Fruit fly (Drosophila melanogaster) whole organism, embryonic: ENCODE results near the gene CG14229.

Experiments used
- Aef1 ChIP-seq: fragments of 200-800 bp; sonication (Bioruptor generic); IDR thresholded peaks from 3 replicates; pipeline ENCODE4 v1.3.6; 2022; ENCODE audit warnings: missing biosample characterization, missing genetic modification characterization
- Asciz ChIP-seq: fragments of 200-800 bp; sonication (Bioruptor generic); optimal IDR thresholded peaks from 2 replicates; lab custom pipeline; 2017; ENCODE audit warnings: missing biosample characterization, mild to moderate bottlenecking, missing genetic modification characterization, missing genetic modification reagents
- CG10366 ChIP-seq: fragments of 200-800 bp; sonication (Bioruptor generic); IDR thresholded peaks from 2 replicates; pipeline ENCODE4 v1.3.6; 2022; ENCODE audit warnings: missing biosample characterization, missing genetic modification characterization
- CG10431 ChIP-seq: fragments of 200-800 bp; sonication (Bioruptor generic); optimal IDR thresholded peaks from 3 replicates; lab custom pipeline; 2018; ENCODE audit warnings: missing biosample characterization, mild to moderate bottlenecking, missing genetic modification characterization
- CG10462 ChIP-seq: fragments of 200-800 bp; sonication (Bioruptor generic); optimal IDR thresholded peaks from 2 replicates; lab custom pipeline; 2016; ENCODE audit warnings: missing biosample characterization, missing genetic modification characterization
- CG11398 ChIP-seq: fragments of 200-800 bp; sonication (Bioruptor generic); optimal IDR thresholded peaks from 2 replicates; lab custom pipeline; 2016; ENCODE audit warnings: missing biosample characterization, missing genetic modification characterization
- CG11456 ChIP-seq: fragments of 200-800 bp; sonication (Bioruptor generic); IDR thresholded peaks from 3 replicates; pipeline ENCODE4 v1.3.6; 2022; ENCODE audit warnings: missing biosample characterization, missing genetic modification characterization
- CG13123 ChIP-seq: fragments of 200-800 bp; sonication (Bioruptor generic); optimal IDR thresholded peaks from 2 replicates; lab custom pipeline; 2016; ENCODE audit warnings: missing biosample characterization, missing genetic modification characterization
- CG15269 ChIP-seq: fragments of 200-800 bp; sonication (Bioruptor generic); optimal IDR thresholded peaks from 2 replicates; lab custom pipeline; 2018; ENCODE audit warnings: missing biosample characterization, mild to moderate bottlenecking, missing genetic modification characterization, moderate library complexity
- CG15514 ChIP-seq: fragments of 200-800 bp; sonication (Bioruptor generic); optimal IDR thresholded peaks from 3 replicates; lab custom pipeline; 2017; ENCODE audit warnings: missing biosample characterization, missing genetic modification characterization, mild to moderate bottlenecking, moderate library complexity, missing genetic modification reagents
- CG17385 ChIP-seq: fragments of 200-800 bp; sonication (Bioruptor generic); optimal IDR thresholded peaks from 3 replicates; lab custom pipeline; 2018; ENCODE audit warnings: missing biosample characterization, mild to moderate bottlenecking, missing genetic modification characterization
- CG17568 ChIP-seq: fragments of 200-800 bp; sonication (Bioruptor generic); optimal IDR thresholded peaks from 2 replicates; lab custom pipeline; 2018; ENCODE audit warnings: missing biosample characterization, mild to moderate bottlenecking, missing genetic modification characterization, moderate library complexity
- CG17829 ChIP-seq: fragments of 200-800 bp; optimal IDR thresholded peaks from 2 replicates; lab custom pipeline; 2019; ENCODE audit warnings: missing biosample characterization, mild to moderate bottlenecking, missing genetic modification characterization, moderate library complexity
- CG17912 ChIP-seq: fragments of 200-800 bp; sonication (Bioruptor generic); optimal IDR thresholded peaks from 2 replicates; lab custom pipeline; 2018; ENCODE audit warnings: missing biosample characterization, mild to moderate bottlenecking, missing genetic modification characterization
- CG2129 ChIP-seq: fragments of 200-800 bp; sonication (Bioruptor generic); IDR thresholded peaks from 2 replicates; pipeline ENCODE4 v1.3.6; 2022; ENCODE audit warnings: missing biosample characterization, missing genetic modification characterization; ENCODE audit not compliant: partially characterized antibody
- CG4282 ChIP-seq: fragments of 200-800 bp; sonication (Bioruptor generic); optimal IDR thresholded peaks from 2 replicates; lab custom pipeline; 2016; ENCODE audit warnings: missing biosample characterization, missing genetic modification characterization
- CG4404 ChIP-seq: fragments of 200-800 bp; sonication (Bioruptor generic); IDR thresholded peaks from 2 replicates; pipeline ENCODE4 v1.3.6; 2022; ENCODE audit warnings: missing biosample characterization, missing genetic modification characterization
- CG5180 ChIP-seq: fragments of 200-800 bp; sonication (Bioruptor generic); optimal IDR thresholded peaks from 3 replicates; lab custom pipeline; 2017; ENCODE audit warnings: missing biosample characterization, missing genetic modification characterization, mild to moderate bottlenecking, moderate library complexity, missing genetic modification reagents
- CG6272 ChIP-seq: fragments of 200-800 bp; sonication (Bioruptor generic); IDR thresholded peaks from 2 replicates; pipeline ENCODE4 v1.3.6; 2022; ENCODE audit warnings: missing biosample characterization, missing genetic modification characterization
- CG6765 ChIP-seq: fragments of 200-800 bp; sonication (Bioruptor generic); optimal IDR thresholded peaks from 3 replicates; lab custom pipeline; 2017; ENCODE audit warnings: missing biosample characterization, mild to moderate bottlenecking, missing genetic modification characterization
- CG7786 ChIP-seq: fragments of 200-800 bp; sonication (Bioruptor generic); optimal IDR thresholded peaks from 2 replicates; lab custom pipeline; 2016; ENCODE audit warnings: missing biosample characterization, missing genetic modification characterization
- CG7928 ChIP-seq: fragments of 200-800 bp; sonication (Bioruptor generic); optimal IDR thresholded peaks from 2 replicates; lab custom pipeline; 2017; ENCODE audit warnings: missing biosample characterization, mild to moderate bottlenecking, missing genetic modification characterization
- CG8359 ChIP-seq: fragments of 200-800 bp; sonication (Bioruptor generic); optimal IDR thresholded peaks from 2 replicates; lab custom pipeline; 2017; ENCODE audit warnings: missing biosample characterization, mild to moderate bottlenecking, missing genetic modification characterization, borderline replicate concordance
- CG8765 ChIP-seq: fragments of 200-800 bp; sonication (Bioruptor generic); IDR thresholded peaks from 2 replicates; pipeline ENCODE4 v1.3.6; 2022; ENCODE audit warnings: missing biosample characterization, missing genetic modification characterization
- CG9609 ChIP-seq: fragments of 200-800 bp; sonication (Bioruptor generic); optimal IDR thresholded peaks from 3 replicates; lab custom pipeline; 2016; ENCODE audit warnings: missing biosample characterization, missing genetic modification characterization
- CG9797 ChIP-seq: fragments of 200-800 bp; sonication (Bioruptor generic); optimal IDR thresholded peaks from 3 replicates; lab custom pipeline; 2018; ENCODE audit warnings: missing biosample characterization, mild to moderate bottlenecking, missing genetic modification characterization
- CG9817 ChIP-seq: fragments of 200-800 bp; sonication (Bioruptor generic); optimal IDR thresholded peaks from 2 replicates; lab custom pipeline; 2018; ENCODE audit warnings: missing biosample characterization, mild to moderate bottlenecking, missing genetic modification characterization, moderate library complexity
- H15 ChIP-seq: fragments of 200-800 bp; sonication (Bioruptor generic); IDR thresholded peaks from 3 replicates; pipeline ENCODE4 v1.3.6; 2022; ENCODE audit warnings: missing biosample characterization, missing genetic modification characterization
- Med ChIP-seq: fragments of 200-800 bp; sonication (Bioruptor generic); peaks from one replicate; lab custom pipeline; 2016; ENCODE audit warnings: missing biosample characterization, missing genetic modification characterization, mild to moderate bottlenecking, inconsistent platforms, moderate library complexity
- NfI ChIP-seq: fragments of 200-800 bp; sonication (Bioruptor generic); optimal IDR thresholded peaks from 3 replicates; lab custom pipeline; 2018; ENCODE audit warnings: missing biosample characterization, mild to moderate bottlenecking, missing genetic modification characterization, moderate library complexity
- Six4 ChIP-seq: fragments of 200-800 bp; sonication (Bioruptor generic); optimal IDR thresholded peaks from 2 replicates; lab custom pipeline; 2016; ENCODE audit warnings: missing biosample characterization, missing genetic modification characterization
- Ssrp ChIP-seq: fragments of 200-800 bp; sonication (Bioruptor generic); optimal IDR thresholded peaks from 2 replicates; lab custom pipeline; 2018; ENCODE audit warnings: missing biosample characterization, mild to moderate bottlenecking, missing genetic modification characterization, moderate library complexity
- al ChIP-seq: fragments of 200-800 bp; sonication (Bioruptor generic); IDR thresholded peaks from 2 replicates; pipeline ENCODE4 v1.3.6; 2022; ENCODE audit warnings: missing biosample characterization, missing genetic modification characterization
- az2 ChIP-seq: fragments of 200-800 bp; sonication (Bioruptor generic); optimal IDR thresholded peaks from 3 replicates; lab custom pipeline; 2016; ENCODE audit warnings: missing biosample characterization, missing genetic modification characterization
- bbx ChIP-seq: fragments of 200-800 bp; sonication (Bioruptor generic); IDR thresholded peaks from 2 replicates; pipeline ENCODE4 v1.3.6; 2022; ENCODE audit warnings: missing biosample characterization, missing genetic modification characterization; ENCODE audit not compliant: partially characterized antibody
- bowl ChIP-seq: fragments of 200-800 bp; sonication (Bioruptor generic); IDR thresholded peaks from 2 replicates; pipeline ENCODE4 v1.3.6; 2022; ENCODE audit warnings: missing biosample characterization, missing genetic modification characterization
- bsh ChIP-seq, 2 experiments: fragments of 200-800 bp; sonication (Bioruptor generic); optimal IDR thresholded peaks; 2 replicates each; lab custom pipeline; 2017 to 2018; ENCODE audit warnings: mild to moderate bottlenecking in 2 of 2, missing biosample characterization in 2 of 2, missing genetic modification characterization in 2 of 2, moderate library complexity in 1 of 2
- crol ChIP-seq: fragments of 200-800 bp; sonication (Bioruptor generic); IDR thresholded peaks from 2 replicates; pipeline ENCODE4 v1.3.6; 2022; ENCODE audit warnings: missing biosample characterization, missing genetic modification characterization
- dati ChIP-seq: fragments of 200-800 bp; sonication (Bioruptor generic); IDR thresholded peaks from 2 replicates; pipeline ENCODE4 v1.3.6; 2022; ENCODE audit warnings: missing biosample characterization, missing genetic modification characterization
- disco-r ChIP-seq: fragments of 200-800 bp; sonication (Bioruptor generic); optimal IDR thresholded peaks from 2 replicates; lab custom pipeline; 2016; ENCODE audit warnings: missing biosample characterization, missing genetic modification characterization
- fru ChIP-seq: fragments of >200 bp; optimal IDR thresholded peaks from 2 replicates; lab custom pipeline; 2017
- gcm ChIP-seq: fragments of 200-800 bp; sonication (Bioruptor generic); optimal IDR thresholded peaks from 2 replicates; lab custom pipeline; 2019; ENCODE audit warnings: missing biosample characterization, mild to moderate bottlenecking, missing genetic modification characterization, moderate library complexity
- ham ChIP-seq: fragments of 200-800 bp; sonication (Bioruptor generic); IDR thresholded peaks from 2 replicates; pipeline ENCODE4 v1.3.6; 2022; ENCODE audit warnings: missing biosample characterization, missing genetic modification characterization
- jigr1 ChIP-seq: fragments of 200-800 bp; sonication (Bioruptor generic); IDR thresholded peaks from 3 replicates; pipeline ENCODE4 v1.3.6; 2022; ENCODE audit warnings: missing biosample characterization, missing genetic modification characterization
- jing ChIP-seq: fragments of 200-800 bp; sonication (Bioruptor generic); optimal IDR thresholded peaks from 2 replicates; lab custom pipeline; 2018; ENCODE audit warnings: missing biosample characterization, mild to moderate bottlenecking, missing genetic modification characterization
- kah ChIP-seq: fragments of 200-800 bp; sonication (Bioruptor generic); optimal IDR thresholded peaks from 2 replicates; lab custom pipeline; 2018; ENCODE audit warnings: missing biosample characterization, mild to moderate bottlenecking, missing genetic modification characterization
- nom ChIP-seq: fragments of 200-800 bp; sonication (Bioruptor generic); optimal IDR thresholded peaks from 2 replicates; lab custom pipeline; 2017; ENCODE audit warnings: missing biosample characterization, missing genetic modification characterization, mild to moderate bottlenecking, moderate library complexity, missing genetic modification reagents
- oc ChIP-seq: fragments of 200-800 bp; sonication (Bioruptor generic); optimal IDR thresholded peaks from 2 replicates; lab custom pipeline; 2018; ENCODE audit warnings: missing biosample characterization, mild to moderate bottlenecking, missing genetic modification characterization, moderate library complexity
- psq ChIP-seq: fragments of 200-800 bp; sonication (Bioruptor generic); optimal IDR thresholded peaks from 2 replicates; lab custom pipeline; 2017; ENCODE audit warnings: missing biosample characterization, missing genetic modification characterization
- schlank ChIP-seq: fragments of 200-800 bp; sonication (Bioruptor generic); optimal IDR thresholded peaks from 2 replicates; lab custom pipeline; 2018; ENCODE audit warnings: missing biosample characterization, mild to moderate bottlenecking, missing genetic modification characterization
- sens-2 ChIP-seq: fragments of 200-800 bp; sonication (Bioruptor generic); IDR thresholded peaks from 2 replicates; pipeline ENCODE4 v1.3.6; 2022; ENCODE audit warnings: missing biosample characterization, missing genetic modification characterization

Gene CG14229

dm6 chrX:19666991-19667409 lies 28.1 kb downstream of the CG14229 start, which contains the start of gene Zw (continued):
- TF ChIP-seq psq (no peak), sens-2 (GFP tag; lab: Robert Waterston, UW) (no peak), bsh (GFP tag; optimal IDR thresholded peaks at IDR 0.05; lab: Kevin White, UChicago) (peak in 1 of 2 experiments; percentile 34), dati (no peak), bowl (GFP tag; lab: Robert Waterston, UW) (no peak), CG7928 (GFP tag; lab: Kevin White, UChicago) (no peak), CG11398 (no peak), Ssrp (tag; lab: Kevin White, UChicago) (peak; percentile 29), CG8359 (no peak), CG6272 (GFP tag; lab: Robert Waterston, UW) (peak; percentile 34; the same call in 1 of the 2 replicates), al (GFP tag; lab: Robert Waterston, UW) (peak; percentile 46; the same call in 1 of the 2 replicates), crol (GFP tag; lab: Robert Waterston, UW) (0 out of 2 replicates have a peak, but pooled peaks have one; percentile 19), CG17568 (no peak), ham (GFP tag; lab: Robert Waterston, UW) (no peak), disco-r (GFP tag; lab: Kevin White, UChicago) (no peak), CG10366 (GFP tag; lab: Robert Waterston, UW) (peak; percentile 52), CG4282 (GFP tag; lab: Kevin White, UChicago) (no peak), az2 (GFP tag; lab: Kevin White, UChicago) (peak; percentile 45), Med (GFP tag; lab: Kevin White, UChicago) (peak; percentile 88), Aef1 (GFP tag; lab: Robert Waterston, UW) (peak; percentile 72), CG15269 (tag; lab: Kevin White, UChicago) (peak; percentile 52), H15 (peak; percentile 53; the same call in 1 of the 3 replicates), oc (tag; lab: Kevin White, UChicago) (no peak), CG4404 (peak; percentile 50), Asciz (GFP tag; lab: Kevin White, UChicago) (no peak), nom (GFP tag; lab: Kevin White, UChicago) (peak; percentile 11), CG9609 (peak; percentile 46), bbx (GFP tag; lab: Robert Waterston, UW) (peak; percentile 61), CG10462 (GFP tag; lab: Kevin White, UChicago) (no peak), CG15514 (GFP tag; lab: Kevin White, UChicago) (peak; percentile 7), CG11456 (peak; percentile 81), CG9817 (tag; lab: Kevin White, UChicago) (peak; percentile 50), CG17912 (GFP tag; lab: Kevin White, UChicago) (no peak), NfI (GFP tag; lab: Kevin White, UChicago) (peak; percentile 52), CG10431 (GFP tag; lab: Kevin White, UChicago) (no peak), CG8765 (GFP tag; lab: Robert Waterston, UW) (no peak; the same call in 1 of the 2 replicates), jigr1 (GFP tag; lab: Robert Waterston, UW) (no peak; the same call in 2 of the 3 replicates), CG9797 (GFP tag; lab: Kevin White, UChicago) (no peak), CG5180 (GFP tag; lab: Kevin White, UChicago) (peak; percentile 23), jing (no peak), fru (no peak), CG17385 (no peak), gcm (GFP tag; lab: Kevin White, UChicago) (no peak), Six4 (no peak), CG7786 (GFP tag; lab: Kevin White, UChicago) (peak; percentile 49), CG2129 (GFP tag; lab: Robert Waterston, UW) (no peak), CG17829 (tag; lab: Kevin White, UChicago) (peak; percentile 18), kah (GFP tag; lab: Kevin White, UChicago) (no peak), CG6765 (no peak), CG13123 (GFP tag; lab: Kevin White, UChicago) (no peak), schlank (tag; lab: Kevin White, UChicago) (peak; percentile 0)
